Fruit fly (Drosophila melanogaster) whole organism, embryonic: ENCODE data around the gene CG32820.

Experiments
- CG11504 ChIP-seq: fragments of 200-800 bp; sonication (Bioruptor generic); optimal IDR thresholded peaks from 3 replicates; lab custom pipeline; 2019; ENCODE audit warnings: missing biosample characterization, mild to moderate bottlenecking, missing genetic modification characterization, moderate library complexity
- CG13775 ChIP-seq: fragments of 200-800 bp; sonication (Bioruptor generic); optimal IDR thresholded peaks from 3 replicates; lab custom pipeline; 2017; ENCODE audit warnings: missing biosample characterization, mild to moderate bottlenecking, missing genetic modification characterization
- CG14965 ChIP-seq: fragments of 200-800 bp; sonication (Bioruptor generic); optimal IDR thresholded peaks from 2 replicates; lab custom pipeline; 2016; ENCODE audit warnings: missing biosample characterization, missing genetic modification characterization, borderline replicate concordance
- CG16815 ChIP-seq: fragments of 200-800 bp; sonication (Bioruptor generic); optimal IDR thresholded peaks from 3 replicates; lab custom pipeline; 2017; ENCODE audit warnings: missing biosample characterization, mild to moderate bottlenecking, missing genetic modification characterization
- CG18476 ChIP-seq: fragments of 200-800 bp; sonication (Bioruptor generic); optimal IDR thresholded peaks from 2 replicates; lab custom pipeline; 2016; ENCODE audit warnings: missing biosample characterization, mild to moderate bottlenecking, missing genetic modification characterization
- CG18764 ChIP-seq: fragments of 200-800 bp; sonication (Bioruptor generic); optimal IDR thresholded peaks from 3 replicates; lab custom pipeline; 2016; ENCODE audit warnings: missing biosample characterization, missing genetic modification characterization
- CG30020 ChIP-seq: fragments of 200-800 bp; optimal IDR thresholded peaks from 2 replicates; lab custom pipeline; 2019; ENCODE audit warnings: missing biosample characterization, mild to moderate bottlenecking, missing genetic modification characterization, moderate library complexity
- CG3838 ChIP-seq: fragments of 200-800 bp; sonication (Bioruptor generic); optimal IDR thresholded peaks from 3 replicates; lab custom pipeline; 2016; ENCODE audit warnings: missing biosample characterization, missing genetic modification characterization
- CG43689 ChIP-seq: fragments of 200-800 bp; sonication (Bioruptor generic); IDR thresholded peaks from 2 replicates; pipeline ENCODE4 v1.3.6; 2022; ENCODE audit warnings: missing biosample characterization, missing genetic modification characterization
- CG6654 ChIP-seq: fragments of 200-800 bp; sonication (Bioruptor generic); optimal IDR thresholded peaks from 2 replicates; lab custom pipeline; 2017; ENCODE audit warnings: missing biosample characterization, mild to moderate bottlenecking, missing genetic modification characterization
- CG7839 ChIP-seq: fragments of 200-800 bp; sonication (Bioruptor generic); optimal IDR thresholded peaks from 3 replicates; lab custom pipeline; 2018; ENCODE audit warnings: missing biosample characterization, mild to moderate bottlenecking, missing genetic modification characterization, moderate library complexity
- CTCF ChIP-seq: fragments of 200-800 bp; sonication (Bioruptor generic); optimal IDR thresholded peaks from 2 replicates; lab custom pipeline; 2017; ENCODE audit warnings: missing biosample characterization, mild to moderate bottlenecking, missing genetic modification characterization, moderate library complexity
- Chrac-16 ChIP-seq: fragments of 200-800 bp; sonication (Bioruptor generic); optimal IDR thresholded peaks from 3 replicates; lab custom pipeline; 2016; ENCODE audit warnings: missing biosample characterization, missing genetic modification characterization
- CrebB ChIP-seq: fragments of 200-800 bp; sonication (Bioruptor generic); optimal IDR thresholded peaks from 3 replicates; lab custom pipeline; 2018; ENCODE audit warnings: missing biosample characterization, mild to moderate bottlenecking, missing genetic modification characterization
- D ChIP-seq, 2 experiments: fragments of 200-800 bp in 1 of 2; fragments of >200 bp in 1 of 2; sonication (Bioruptor generic) in 1 of 2; optimal IDR thresholded peaks; 2 replicates in 1 of 2; 3 replicates in 1 of 2; lab custom pipeline; 2017; ENCODE audit warnings: mild to moderate bottlenecking in 1 of 2, missing biosample characterization in 1 of 2, missing genetic modification characterization in 1 of 2, missing genetic modification reagents in 1 of 2
- Drgx ChIP-seq: fragments of 200-800 bp; sonication (Bioruptor generic); IDR thresholded peaks from 2 replicates; pipeline ENCODE4 v1.3.6; 2022; ENCODE audit warnings: missing biosample characterization, missing genetic modification characterization
- Hr3 ChIP-seq: fragments of 200-800 bp; sonication (Bioruptor generic); optimal IDR thresholded peaks from 3 replicates; lab custom pipeline; 2016; ENCODE audit warnings: missing biosample characterization, missing genetic modification characterization
- Hr39 ChIP-seq: fragments of >200 bp; optimal IDR thresholded peaks from 2 replicates; lab custom pipeline; 2017
- Neu2 ChIP-seq: fragments of 200-800 bp; sonication (Bioruptor generic); optimal IDR thresholded peaks from 3 replicates; lab custom pipeline; 2016; ENCODE audit warnings: missing biosample characterization, missing genetic modification characterization, borderline replicate concordance
- Oli ChIP-seq: fragments of 200-800 bp; sonication (Bioruptor generic); optimal IDR thresholded peaks from 2 replicates; lab custom pipeline; 2018; ENCODE audit warnings: missing biosample characterization, mild to moderate bottlenecking, missing genetic modification characterization, moderate library complexity
- bsh ChIP-seq, 2 experiments: fragments of 200-800 bp; sonication (Bioruptor generic); optimal IDR thresholded peaks; 2 replicates each; lab custom pipeline; 2017 to 2018; ENCODE audit warnings: mild to moderate bottlenecking in 2 of 2, missing biosample characterization in 2 of 2, missing genetic modification characterization in 2 of 2, moderate library complexity in 1 of 2
- eve ChIP-seq, 2 experiments: fragments of >200 bp; optimal IDR thresholded peaks; 2 replicates each; lab custom pipeline; 2017; ENCODE audit warnings: missing biosample characterization in 2 of 2, missing genetic modification characterization in 2 of 2
- gcm2 ChIP-seq: fragments of 200-800 bp; sonication (Bioruptor generic); optimal IDR thresholded peaks from 2 replicates; lab custom pipeline; 2016; ENCODE audit warnings: missing biosample characterization, missing genetic modification characterization
- ken ChIP-seq: fragments of 200-800 bp; sonication (Bioruptor generic); IDR thresholded peaks from 3 replicates; pipeline ENCODE4 v1.3.6; 2022; ENCODE audit warnings: missing biosample characterization, missing genetic modification characterization
- nerfin-1 ChIP-seq: fragments of 200-800 bp; sonication (Bioruptor generic); optimal IDR thresholded peaks from 3 replicates; lab custom pipeline; 2019; ENCODE audit warnings: missing biosample characterization, mild to moderate bottlenecking, missing genetic modification characterization, moderate library complexity
- nom ChIP-seq: fragments of 200-800 bp; sonication (Bioruptor generic); optimal IDR thresholded peaks from 2 replicates; lab custom pipeline; 2017; ENCODE audit warnings: missing biosample characterization, missing genetic modification characterization, mild to moderate bottlenecking, moderate library complexity, missing genetic modification reagents
- sens ChIP-seq: fragments of 200-800 bp; sonication (Bioruptor generic); peaks from one replicate; lab custom pipeline; 2016; ENCODE audit warnings: missing biosample characterization, missing genetic modification characterization
- yki ChIP-seq: fragments of >200 bp; optimal IDR thresholded peaks from 3 replicates; lab custom pipeline; 2018
- zfh2 ChIP-seq: fragments of 200-800 bp; sonication (Bioruptor generic); optimal IDR thresholded peaks from 2 replicates; lab custom pipeline; 2016; ENCODE audit warnings: missing biosample characterization, missing genetic modification characterization

CG32820 gene

DNA sequence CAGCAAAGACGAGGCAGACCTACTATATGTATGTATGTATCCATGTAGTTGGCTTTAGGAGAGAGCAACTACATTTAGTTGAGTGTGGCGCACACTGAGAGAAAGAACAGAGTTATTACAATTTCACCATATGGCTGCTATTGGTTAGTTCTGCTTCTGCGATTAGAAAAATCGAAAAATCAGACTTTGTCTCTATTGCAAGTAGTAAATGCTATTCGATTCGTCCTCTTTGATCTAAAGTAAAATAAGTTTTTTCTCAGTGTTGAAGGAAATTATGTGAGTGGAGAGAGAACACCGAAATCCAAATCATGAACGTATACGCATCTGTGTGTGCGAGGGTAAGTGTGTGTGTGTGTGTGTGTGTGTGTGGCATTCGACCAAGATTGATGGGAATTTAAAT is 21.1 kb downstream of the CG32820 start (continued):
- peak; percentile 33 for TF ChIP-seq zfh2 (GFP tag; lab: Kevin White, UChicago)
- peak; percentile 65 for TF ChIP-seq CG16815 (GFP tag; lab: Kevin White, UChicago)
- peak; percentile 79 for TF ChIP-seq Chrac-16 (GFP tag; lab: Kevin White, UChicago)
- peak; percentile 63 for TF ChIP-seq Neu2

DNA sequence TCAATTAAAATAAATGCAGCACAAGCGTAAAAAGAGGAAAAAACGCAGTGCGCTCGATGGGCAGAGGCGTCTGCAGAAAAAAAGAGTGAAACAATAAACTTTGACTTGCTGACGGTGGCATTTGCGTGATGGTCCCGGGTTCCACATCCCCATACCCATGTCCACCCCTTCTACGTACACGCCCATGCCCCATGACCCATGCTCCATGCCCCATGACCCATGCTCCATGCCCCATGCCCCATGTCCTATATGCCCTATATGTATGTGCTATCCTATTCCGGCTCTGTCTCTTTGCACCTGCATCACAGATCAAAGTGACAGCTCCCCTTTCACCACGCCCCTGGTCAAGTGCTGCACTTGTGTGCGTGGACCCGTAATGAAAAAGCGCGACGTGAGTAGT is 23.0 kb downstream of the CG32820 start:
- peak; percentile 51 for TF ChIP-seq nom (GFP tag; lab: Kevin White, UChicago)
- TF ChIP-seq bsh (GFP tag; optimal IDR thresholded peaks at IDR 0.05; lab: Kevin White, UChicago), result peak in 1 of 2 experiments; percentile 38
- peak; percentile 27; the same call in 1 of the 2 replicates for TF ChIP-seq Drgx (GFP tag; lab: Robert Waterston, UW)
- no peak for TF ChIP-seq yki
- TF ChIP-seq CrebB (tag; lab: Kevin White, UChicago), result no peak

dm6 chrX:21589937-21590336 is 25.1 kb downstream of the CG32820 start:
- TF ChIP-seq CG30020 (tag; lab: Kevin White, UChicago) (no peak), CG7839 (tag; lab: Kevin White, UChicago) (no peak), CG3838 (GFP tag; lab: Kevin White, UChicago) (no peak)

DNA sequence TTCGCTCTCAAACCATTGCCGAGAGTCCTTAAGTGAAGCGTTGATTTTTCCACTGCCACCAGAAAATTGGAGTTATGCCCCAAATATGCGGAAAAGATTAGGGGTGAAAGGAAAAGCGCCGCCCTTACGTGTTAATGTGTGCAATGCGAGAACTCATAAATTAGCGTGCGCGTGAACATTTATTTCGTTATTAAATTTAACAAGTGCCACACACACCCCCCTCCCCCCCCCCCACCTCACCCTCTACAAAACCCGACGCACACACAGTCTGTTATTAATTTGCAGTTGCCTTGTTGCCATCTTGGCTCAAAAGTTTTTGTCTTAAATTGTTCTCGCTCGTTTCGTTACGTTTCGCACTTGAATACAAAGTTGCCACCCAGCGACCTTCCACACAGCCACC is 27.0 kb downstream of the CG32820 start:
- no peak for TF ChIP-seq CG13775 (GFP tag; lab: Kevin White, UChicago)
- no peak for TF ChIP-seq eve (GFP tag; optimal IDR thresholded peaks at IDR 0.05; lab: Kevin White, UChicago)
- no peak for TF ChIP-seq CG6654 (GFP tag; lab: Kevin White, UChicago)
- no peak for TF ChIP-seq CG18764 (GFP tag; lab: Kevin White, UChicago)
- peak; percentile 25 for TF ChIP-seq Hr39 (lab: Kevin White, UChicago)
- no peak for TF ChIP-seq CG43689
- no peak for TF ChIP-seq gcm2 (GFP tag; lab: Kevin White, UChicago)
- TF ChIP-seq, all 482 proteins: peak for 1

DNA sequence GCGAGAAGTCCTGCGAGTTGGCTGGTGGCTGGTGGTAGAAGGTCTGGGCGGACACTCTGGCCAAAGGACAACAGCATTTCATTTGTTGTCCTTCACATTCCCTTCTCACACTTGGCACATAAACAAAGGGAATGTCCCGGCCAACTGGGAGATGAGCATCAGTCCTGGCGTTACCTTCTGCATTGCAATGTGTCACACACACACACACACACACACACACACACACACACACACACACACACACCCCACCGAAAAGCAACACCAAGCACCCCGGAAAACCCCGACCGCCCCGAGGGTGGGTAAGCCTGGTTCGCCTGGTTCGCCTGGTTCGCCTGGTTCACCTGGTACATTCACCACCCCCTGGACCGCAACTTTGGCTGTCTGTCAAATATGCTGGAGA is 47.2 kb downstream of the CG32820 start:
- no peak for TF ChIP-seq Oli (tag; lab: Kevin White, UChicago)
- TF ChIP-seq nerfin-1 (tag; lab: Kevin White, UChicago), result peak; percentile 84

- no peak for TF ChIP-seq ken
- TF ChIP-seq CG11504, result peak; percentile 2
- TF ChIP-seq CTCF (GFP tag; lab: Kevin White, UChicago), result peak; percentile 78
- no peak for TF ChIP-seq CG18476 (GFP tag; lab: Kevin White, UChicago)
- TF ChIP-seq CG14965, result peak; percentile 58
Measured at dm6 chrX:21565539-21565938, 49.5 kb downstream of the CG32820 start.

dm6 chrX:21562844-21563243 is 52.2 kb downstream of the CG32820 start:
- TF ChIP-seq Hr39 (lab: Kevin White, UChicago), result no peak
- peak; percentile 74 for TF ChIP-seq CTCF (GFP tag; lab: Kevin White, UChicago)
- no peak for TF ChIP-seq Hr3
- TF ChIP-seq D (optimal IDR thresholded peaks at IDR 0.05; lab: Kevin White, UChicago), result no peak
- TF ChIP-seq D (GFP tag; optimal IDR thresholded peaks at IDR 0.05; lab: Kevin White, UChicago), result no peak
- peak; percentile 77 for TF ChIP-seq CG11504
- TF ChIP-seq sens (GFP tag; lab: Kevin White, UChicago), result peak; percentile 25
